Worm (Caenorhabditis elegans) whole organism, late embryonic: Measurements from ENCODE around the gene C18G1.1.
"Not testable (repeated sequence)": the region's sequence is repeated elsewhere in the genome, so short reads cannot be mapped to it uniquely, and the experiment has no call there.

Experiments used
- F13H6.1 ChIP-seq: sonication (generic microtip); optimal IDR thresholded peaks from 2 replicates; lab custom pipeline; 2016; ENCODE audit warnings: missing genetic modification characterization, missing compliant biosample characterization
- K02D7.2 ChIP-seq: sonication (generic microtip); optimal IDR thresholded peaks from 2 replicates; lab custom pipeline; 2017; ENCODE audit warnings: mild to moderate bottlenecking, missing genetic modification characterization, missing compliant biosample characterization
- K09A11.1 ChIP-seq: sonication (generic microtip); optimal IDR thresholded peaks from 2 replicates; lab custom pipeline; 2017; ENCODE audit warnings: antibody characterized with exemption, mild to moderate bottlenecking, missing genetic modification characterization, missing compliant biosample characterization; ENCODE audit not compliant: insufficient read depth
- Y22D7AL.16 ChIP-seq: sonication (generic microtip); optimal IDR thresholded peaks from 2 replicates; lab custom pipeline; 2016; ENCODE audit warnings: missing genetic modification characterization, missing compliant biosample characterization
- ahr-1 ChIP-seq: sonication (generic microtip); optimal IDR thresholded peaks from 2 replicates; lab custom pipeline; 2016; ENCODE audit warnings: missing genetic modification characterization, missing compliant biosample characterization
- ceh-14 ChIP-seq: sonication (generic microtip); optimal IDR thresholded peaks from 2 replicates; lab custom pipeline; 2016; ENCODE audit warnings: missing genotype, missing genetic modification characterization, missing compliant biosample characterization
- ceh-22 ChIP-seq: sonication (generic microtip); optimal IDR thresholded peaks from 2 replicates; lab custom pipeline; 2017; ENCODE audit warnings: missing biosample characterization, missing genetic modification characterization
- ceh-30 ChIP-seq: fragments of 150-350 bp; optimal IDR thresholded peaks from 2 replicates; lab custom pipeline; 2014; ENCODE audit warnings: missing biosample characterization, missing genetic modification characterization
- ceh-31 ChIP-seq: sonication (generic microtip); optimal IDR thresholded peaks from 2 replicates; lab custom pipeline; 2016; ENCODE audit warnings: missing genetic modification characterization, missing compliant biosample characterization
- ceh-48 ChIP-seq: sonication (generic microtip); optimal IDR thresholded peaks from 2 replicates; lab custom pipeline; 2016; ENCODE audit warnings: missing genetic modification characterization, inconsistent platforms, missing compliant biosample characterization
- ceh-6 ChIP-seq: fragments of 200-800 bp; sonication (Bioruptor generic); optimal IDR thresholded peaks from 2 replicates; lab custom pipeline; 2018; ENCODE audit warnings: mild to moderate bottlenecking, missing genetic modification characterization, missing compliant biosample characterization
- dve-1 ChIP-seq: sonication (generic microtip); optimal IDR thresholded peaks from 2 replicates; lab custom pipeline; 2017; ENCODE audit warnings: antibody characterized with exemption, mild to moderate bottlenecking, missing genetic modification characterization, missing compliant biosample characterization
- eyg-1 ChIP-seq: sonication (generic microtip); optimal IDR thresholded peaks from 2 replicates; lab custom pipeline; 2016; ENCODE audit warnings: missing genotype, missing genetic modification characterization, missing compliant biosample characterization
- fax-1 ChIP-seq: sonication (generic microtip); optimal IDR thresholded peaks from 2 replicates; lab custom pipeline; 2016; ENCODE audit warnings: missing genotype, missing genetic modification characterization, missing compliant biosample characterization
- fkh-10 ChIP-seq: fragments of 150-350 bp; optimal IDR thresholded peaks from 2 replicates; lab custom pipeline; 2014; ENCODE audit warnings: missing biosample characterization, missing genetic modification reagents, missing genetic modification characterization
- hlh-13 ChIP-seq: fragments of 200-800 bp; sonication (Bioruptor generic); optimal IDR thresholded peaks from 2 replicates; lab custom pipeline; 2018; ENCODE audit warnings: mild to moderate bottlenecking, missing genetic modification characterization, missing compliant biosample characterization
- hlh-30 ChIP-seq: sonication (generic microtip); optimal IDR thresholded peaks from 2 replicates; lab custom pipeline; 2017; ENCODE audit warnings: antibody characterized with exemption, missing genetic modification characterization, missing compliant biosample characterization; ENCODE audit not compliant: insufficient read depth
- hlh-8 ChIP-seq: sonication (generic microtip); optimal IDR thresholded peaks from 2 replicates; lab custom pipeline; 2016; ENCODE audit warnings: missing genotype, missing genetic modification characterization, missing compliant biosample characterization
- lin-11 ChIP-seq: fragments of 200-800 bp; sonication (Bioruptor generic); optimal IDR thresholded peaks from 2 replicates; lab custom pipeline; 2018; ENCODE audit warnings: mild to moderate bottlenecking, missing genetic modification characterization, missing compliant biosample characterization
- madf-2 ChIP-seq: sonication (generic microtip); optimal IDR thresholded peaks from 2 replicates; lab custom pipeline; 2017; ENCODE audit warnings: missing genetic modification characterization, missing compliant biosample characterization
- mec-3 ChIP-seq: sonication (generic microtip); optimal IDR thresholded peaks from 2 replicates; lab custom pipeline; 2016; ENCODE audit warnings: borderline replicate concordance, missing genetic modification characterization, missing compliant biosample characterization
- nfya-1 ChIP-seq: sonication (generic microtip); optimal IDR thresholded peaks from 2 replicates; lab custom pipeline; 2017; ENCODE audit warnings: missing genetic modification characterization, mild to moderate bottlenecking, missing compliant biosample characterization, antibody characterized with exemption, moderate library complexity
- nhr-11 ChIP-seq: fragments of 150-350 bp; optimal IDR thresholded peaks from 2 replicates; lab custom pipeline; 2014; ENCODE audit warnings: missing biosample characterization, missing genetic modification characterization
- npax-4 ChIP-seq: sonication (generic microtip); optimal IDR thresholded peaks from 2 replicates; lab custom pipeline; 2016; ENCODE audit warnings: missing genetic modification characterization, missing compliant biosample characterization
- odd-2 ChIP-seq: sonication (generic microtip); optimal IDR thresholded peaks from 2 replicates; lab custom pipeline; 2017; ENCODE audit warnings: antibody characterized with exemption, mild to moderate bottlenecking, missing genetic modification characterization, missing compliant biosample characterization
- pag-3 ChIP-seq: sonication (generic microtip); optimal IDR thresholded peaks from 2 replicates; lab custom pipeline; 2016; ENCODE audit warnings: missing compliant biosample characterization, missing genetic modification characterization, borderline replicate concordance
- pat-9 ChIP-seq: fragments of 200-800 bp; sonication (Bioruptor generic); optimal IDR thresholded peaks from 2 replicates; lab custom pipeline; 2018; ENCODE audit warnings: mild to moderate bottlenecking, missing genetic modification characterization, moderate library complexity, missing compliant biosample characterization
- pax-1 ChIP-seq: fragments of 150-350 bp; optimal IDR thresholded peaks from 2 replicates; lab custom pipeline; 2014; ENCODE audit warnings: missing biosample characterization, missing genetic modification characterization
- pha-2 ChIP-seq: sonication (generic microtip); optimal IDR thresholded peaks from 2 replicates; lab custom pipeline; 2017; ENCODE audit warnings: mild to moderate bottlenecking, missing genetic modification characterization, missing compliant biosample characterization
- pha-4 ChIP-seq: fragments of 150-350 bp; optimal IDR thresholded peaks from 2 replicates; lab custom pipeline; 2018; ENCODE audit warnings: missing biosample characterization, missing genetic modification reagents, missing genetic modification characterization
- pqm-1 ChIP-seq: sonication (generic microtip); optimal IDR thresholded peaks from 2 replicates; lab custom pipeline; 2016; ENCODE audit warnings: missing genetic modification characterization, missing compliant biosample characterization
- ref-2 ChIP-seq: sonication (generic microtip); optimal IDR thresholded peaks from 2 replicates; lab custom pipeline; 2016; ENCODE audit warnings: missing genetic modification characterization, missing compliant biosample characterization
- sdc-2 ChIP-seq: sonication (generic microtip); optimal IDR thresholded peaks from 2 replicates; lab custom pipeline; 2016; ENCODE audit warnings: missing genotype, missing genetic modification characterization, missing compliant biosample characterization
- syd-9 ChIP-seq: sonication (generic microtip); optimal IDR thresholded peaks from 2 replicates; lab custom pipeline; 2016; ENCODE audit warnings: mild to moderate bottlenecking, missing genetic modification characterization, moderate library complexity, missing compliant biosample characterization
- tbx-2 ChIP-seq: sonication (generic microtip); optimal IDR thresholded peaks from 2 replicates; lab custom pipeline; 2016; ENCODE audit warnings: missing genetic modification characterization, missing compliant biosample characterization
- tbx-7 ChIP-seq: sonication (generic microtip); optimal IDR thresholded peaks from 2 replicates; lab custom pipeline; 2016; ENCODE audit warnings: missing genotype, missing genetic modification characterization, missing compliant biosample characterization
- unc-3 ChIP-seq, 2 experiments: fragments of 200-800 bp in 1 of 2; sonication (Bioruptor generic) in 1 of 2; sonication (generic microtip) in 1 of 2; conservative IDR thresholded peaks in 1 of 2; optimal IDR thresholded peaks in 1 of 2; 2 replicates each; pipeline versions ENCODE4 v1.3.6 to Lab custom; 2016 to 2022; ENCODE audit warnings: missing compliant biosample characterization in 2 of 2, missing genetic modification characterization in 2 of 2, missing genetic modification reagents in 1 of 2
- unc-42 ChIP-seq: sonication (generic microtip); optimal IDR thresholded peaks from 2 replicates; lab custom pipeline; 2016; ENCODE audit warnings: missing genotype, missing genetic modification characterization, missing compliant biosample characterization
- unc-55 ChIP-seq: sonication (generic microtip); optimal IDR thresholded peaks from 2 replicates; lab custom pipeline; 2017; ENCODE audit warnings: missing biosample characterization, missing genetic modification reagents, missing genetic modification characterization
- unc-86 ChIP-seq: sonication (generic microtip); optimal IDR thresholded peaks from 2 replicates; lab custom pipeline; 2016; ENCODE audit warnings: missing genetic modification characterization, missing compliant biosample characterization
- zip-5 ChIP-seq: sonication (generic microtip); optimal IDR thresholded peaks from 2 replicates; lab custom pipeline; 2016; ENCODE audit warnings: missing genetic modification characterization, missing compliant biosample characterization

C18G1.1 gene

ce11 chrV:4758019-4758418 is 19.7 kb upstream of the C18G1.1 start:
- TF ChIP-seq unc-42 = no peak

- TF ChIP-seq pax-1 (tag; lab: Kevin White, UChicago) = no peak
- no peak for TF ChIP-seq pat-9 (tag; lab: Kevin White, UChicago)
- no peak for TF ChIP-seq hlh-13 (GFP tag; lab: Kevin White, UChicago)
- TF ChIP-seq pha-2 = no peak
- no peak for TF ChIP-seq ceh-22 (tag; lab: Kevin White, UChicago)
- TF ChIP-seq ahr-1 = no peak
- TF ChIP-seq nfya-1 (tag; lab: Kevin White, UChicago) = no peak
- TF ChIP-seq unc-55 (GFP tag; lab: Kevin White, UChicago) = no peak
- no peak for TF ChIP-seq ceh-14
- no peak for TF ChIP-seq syd-9 (tag; lab: Kevin White, UChicago)
- TF ChIP-seq zip-5 (tag; lab: Kevin White, UChicago) = no peak
- no peak for TF ChIP-seq odd-2 (tag; lab: Kevin White, UChicago)
- TF ChIP-seq ref-2 (tag; lab: Kevin White, UChicago) = no peak
- no peak for TF ChIP-seq ceh-48 (tag; lab: Kevin White, UChicago)
- no peak for TF ChIP-seq pqm-1
- no peak for TF ChIP-seq unc-3 (GFP tag; conservative IDR thresholded peaks at IDR 0.05; lab: Robert Waterston, UW)
- no peak for TF ChIP-seq unc-3 (tag; optimal IDR thresholded peaks at IDR 0.05; lab: Kevin White, UChicago)
Observed at ce11 chrV:4758540-4758939, 19.2 kb upstream of the C18G1.1 start.

ce11 chrV:4760674-4761073 is 17.1 kb upstream of the C18G1.1 start, which contains the start of gene bgnt-1.4:
Gene bgnt-1.4, plus strand, starts transcription at chrV:4760974.
- TF ChIP-seq Y22D7AL.16 (tag; lab: Kevin White, UChicago); unc-86; ceh-31 (tag; lab: Kevin White, UChicago): not testable (repeated sequence)
- TF ChIP-seq, all 69 proteins: peak for 0; not testable (repeated sequence) for 69

- TF ChIP-seq ceh-30 (tag; lab: Kevin White, UChicago) (no peak), ceh-14 (no peak), ceh-6 (GFP tag; lab: Kevin White, UChicago) (no peak), sdc-2 (tag; lab: Kevin White, UChicago) (no peak), npax-4 (tag; lab: Kevin White, UChicago) (no peak), F13H6.1 (tag; lab: Kevin White, UChicago) (no peak), dve-1 (tag; lab: Kevin White, UChicago) (no peak), pag-3 (tag; lab: Kevin White, UChicago) (no peak), mec-3 (no peak), syd-9 (tag; lab: Kevin White, UChicago) (no peak), lin-11 (no peak), hlh-13 (GFP tag; lab: Kevin White, UChicago) (no peak), tbx-7 (tag; lab: Kevin White, UChicago) (no peak), eyg-1 (no peak), K02D7.2 (tag; lab: Kevin White, UChicago) (no peak)
Observed at ce11 chrV:4766501-4766900, 11.3 kb upstream of the C18G1.1 start, which contains the start of gene C18G1.8. Gene C18G1.8, minus strand, starts transcription at chrV:4766601.

- TF ChIP-seq pha-4 (tag; lab: Kevin White, UChicago) (no peak), syd-9 (tag; lab: Kevin White, UChicago) (no peak), madf-2 (tag; lab: Kevin White, UChicago) (no peak), dve-1 (tag; lab: Kevin White, UChicago) (no peak), fkh-10 (no peak), K09A11.1 (tag; lab: Kevin White, UChicago) (no peak), hlh-8 (tag; lab: Kevin White, UChicago) (no peak), fax-1 (tag; lab: Kevin White, UChicago) (no peak), nhr-11 (tag; lab: Kevin White, UChicago) (no peak), Y22D7AL.16 (tag; lab: Kevin White, UChicago) (no peak), hlh-30 (no peak), tbx-2 (tag; lab: Kevin White, UChicago) (no peak), ceh-31 (tag; lab: Kevin White, UChicago) (no peak)
Observed at ce11 chrV:4769633-4770032, 8.1 kb upstream of the C18G1.1 start, which contains the start of gene C18G1.9. Gene C18G1.9, minus strand, starts transcription at chrV:4769733.
